Fruit fly (Drosophila melanogaster) whole organism, embryonic: ENCODE results near the gene CG16984.

Source experiments
- Asciz ChIP-seq: fragments of 200-800 bp; sonication (Bioruptor generic); optimal IDR thresholded peaks from 2 replicates; lab custom pipeline; 2017; ENCODE audit warnings: missing biosample characterization, mild to moderate bottlenecking, missing genetic modification characterization, missing genetic modification reagents
- BEAF-32 ChIP-seq: fragments of 200-800 bp; sonication (Bioruptor generic); optimal IDR thresholded peaks from 3 replicates; lab custom pipeline; 2017; ENCODE audit warnings: missing biosample characterization, missing genetic modification characterization, mild to moderate bottlenecking, moderate library complexity, missing genetic modification reagents
- CG10654 ChIP-seq: fragments of 200-800 bp; sonication (Bioruptor generic); optimal IDR thresholded peaks from 2 replicates; lab custom pipeline; 2016; ENCODE audit warnings: missing biosample characterization, missing genetic modification characterization
- CG11093 ChIP-seq: fragments of 200-800 bp; sonication (Bioruptor generic); IDR thresholded peaks from 3 replicates; pipeline ENCODE4 v1.3.6; 2022; ENCODE audit warnings: missing biosample characterization, missing genetic modification characterization
- CG12236 ChIP-seq: fragments of 200-800 bp; sonication (Bioruptor generic); optimal IDR thresholded peaks from 2 replicates; lab custom pipeline; 2016; ENCODE audit warnings: missing biosample characterization, missing genetic modification characterization
- CG13296 ChIP-seq: fragments of 200-800 bp; sonication (Bioruptor generic); optimal IDR thresholded peaks from 3 replicates; lab custom pipeline; 2018; ENCODE audit warnings: missing biosample characterization, mild to moderate bottlenecking, missing genetic modification characterization
- CG13624 ChIP-seq: fragments of 200-800 bp; sonication (Bioruptor generic); optimal IDR thresholded peaks from 2 replicates; lab custom pipeline; 2016; ENCODE audit warnings: missing biosample characterization, missing genetic modification characterization
- CG15269 ChIP-seq: fragments of 200-800 bp; sonication (Bioruptor generic); optimal IDR thresholded peaks from 2 replicates; lab custom pipeline; 2018; ENCODE audit warnings: missing biosample characterization, mild to moderate bottlenecking, missing genetic modification characterization, moderate library complexity
- CG16863 ChIP-seq: fragments of 200-800 bp; sonication (Bioruptor generic); optimal IDR thresholded peaks from 3 replicates; lab custom pipeline; 2016; ENCODE audit warnings: missing biosample characterization, missing genetic modification characterization
- CG17359 ChIP-seq: fragments of 200-800 bp; sonication (Bioruptor generic); optimal IDR thresholded peaks from 3 replicates; lab custom pipeline; 2018; ENCODE audit warnings: missing biosample characterization, mild to moderate bottlenecking, missing genetic modification characterization, moderate library complexity
- CG30403 ChIP-seq: fragments of 200-800 bp; sonication (Bioruptor generic); optimal IDR thresholded peaks from 3 replicates; lab custom pipeline; 2016; ENCODE audit warnings: missing biosample characterization, missing genetic modification characterization
- CG31224 ChIP-seq: fragments of 200-800 bp; sonication (Bioruptor generic); IDR thresholded peaks from 2 replicates; pipeline ENCODE4 v1.3.6; 2022; ENCODE audit warnings: missing biosample characterization, missing genetic modification characterization
- CG31365 ChIP-seq: fragments of 200-800 bp; sonication (Bioruptor generic); optimal IDR thresholded peaks from 2 replicates; lab custom pipeline; 2018; ENCODE audit warnings: missing biosample characterization, mild to moderate bottlenecking, missing genetic modification characterization
- CG31441 ChIP-seq: fragments of 200-800 bp; sonication (Bioruptor generic); IDR thresholded peaks from 2 replicates; pipeline ENCODE4 v1.3.6; 2022; ENCODE audit warnings: missing biosample characterization, missing genetic modification characterization
- CG33213 ChIP-seq: fragments of 200-800 bp; sonication (Bioruptor generic); optimal IDR thresholded peaks from 3 replicates; lab custom pipeline; 2016; ENCODE audit warnings: missing biosample characterization, missing genetic modification characterization
- CG4820 ChIP-seq: fragments of 200-800 bp; sonication (Bioruptor generic); optimal IDR thresholded peaks from 3 replicates; lab custom pipeline; 2016; ENCODE audit warnings: missing biosample characterization, missing genetic modification characterization
- CG5245 ChIP-seq: fragments of 200-800 bp; sonication (Bioruptor generic); optimal IDR thresholded peaks from 3 replicates; lab custom pipeline; 2016; ENCODE audit warnings: missing biosample characterization, missing genetic modification characterization
- CG7963 ChIP-seq: fragments of 200-800 bp; sonication (Bioruptor generic); IDR thresholded peaks from 3 replicates; pipeline ENCODE4 v1.3.6; 2022; ENCODE audit warnings: missing biosample characterization, missing genetic modification characterization; ENCODE audit not compliant: partially characterized antibody
- CG8290 ChIP-seq, 3 experiments: fragments of 200-800 bp; sonication (Bioruptor generic); optimal IDR thresholded peaks; 2 replicates each; lab custom pipeline; 2016 to 2019; ENCODE audit warnings: missing biosample characterization in 3 of 3, missing genetic modification characterization in 3 of 3, mild to moderate bottlenecking in 2 of 3, moderate library complexity in 1 of 3
- CG9876 ChIP-seq: fragments of 200-800 bp; sonication (Bioruptor generic); optimal IDR thresholded peaks from 2 replicates; lab custom pipeline; 2016; ENCODE audit warnings: missing biosample characterization, missing genetic modification characterization
- CHES-1-like ChIP-seq: fragments of 200-800 bp; sonication (Bioruptor generic); optimal IDR thresholded peaks from 2 replicates; lab custom pipeline; 2016; ENCODE audit warnings: missing biosample characterization, missing genetic modification characterization
- Camta ChIP-seq: fragments of 200-800 bp; sonication (Bioruptor generic); optimal IDR thresholded peaks from 2 replicates; lab custom pipeline; 2016; ENCODE audit warnings: missing biosample characterization, missing genetic modification characterization
- Drgx ChIP-seq: fragments of 200-800 bp; sonication (Bioruptor generic); IDR thresholded peaks from 2 replicates; pipeline ENCODE4 v1.3.6; 2022; ENCODE audit warnings: missing biosample characterization, missing genetic modification characterization
- Elba2 ChIP-seq: fragments of 200-800 bp; sonication (Bioruptor generic); optimal IDR thresholded peaks from 3 replicates; lab custom pipeline; 2016; ENCODE audit warnings: missing biosample characterization, missing genetic modification characterization
- GATAe ChIP-seq: fragments of 200-800 bp; sonication (Bioruptor generic); conservative IDR thresholded peaks from 2 replicates; pipeline ENCODE4 v1.3.6; 2022; ENCODE audit warnings: missing biosample characterization, missing genetic modification characterization
- Nf-YA ChIP-seq: fragments of 200-800 bp; sonication (Bioruptor generic); IDR thresholded peaks from 2 replicates; pipeline ENCODE4 v1.3.6; 2022; ENCODE audit warnings: missing biosample characterization, missing genetic modification characterization
- Spps ChIP-seq: fragments of 200-800 bp; sonication (Bioruptor generic); optimal IDR thresholded peaks from 2 replicates; lab custom pipeline; 2018; ENCODE audit warnings: missing biosample characterization, mild to moderate bottlenecking, missing genetic modification characterization
- TFAM ChIP-seq: fragments of 200-800 bp; sonication (Bioruptor generic); optimal IDR thresholded peaks from 2 replicates; lab custom pipeline; 2017; ENCODE audit warnings: missing biosample characterization, missing genetic modification characterization, inconsistent platforms
- Tbp ChIP-seq: fragments of >200 bp; optimal IDR thresholded peaks from 2 replicates; lab custom pipeline; 2018; ENCODE audit warnings: missing biosample characterization, missing genetic modification characterization
- Usf ChIP-seq: fragments of 200-800 bp; sonication (Bioruptor generic); optimal IDR thresholded peaks from 2 replicates; lab custom pipeline; 2017; ENCODE audit warnings: missing genotype, missing biosample characterization, missing genetic modification characterization
- chinmo ChIP-seq: fragments of 200-800 bp; sonication (Bioruptor generic); IDR thresholded peaks from 4 replicates; pipeline ENCODE4 v1.3.6; 2022; ENCODE audit warnings: missing biosample characterization, missing genetic modification characterization; ENCODE audit not compliant: partially characterized antibody
- ci ChIP-seq: fragments of 200-800 bp; sonication (Bioruptor generic); IDR thresholded peaks from 3 replicates; pipeline ENCODE4 v1.3.6; 2022; ENCODE audit warnings: missing biosample characterization, missing genetic modification characterization
- cwo ChIP-seq: fragments of 200-800 bp; sonication (Bioruptor generic); optimal IDR thresholded peaks from 3 replicates; lab custom pipeline; 2017; ENCODE audit warnings: missing biosample characterization, missing genetic modification characterization, mild to moderate bottlenecking, moderate library complexity, missing genetic modification reagents
- en ChIP-seq: fragments of 200-800 bp; sonication (Bioruptor generic); optimal IDR thresholded peaks from 2 replicates; lab custom pipeline; 2016; ENCODE audit warnings: missing biosample characterization, missing genetic modification characterization
- fd64A ChIP-seq: fragments of 200-800 bp; sonication (Bioruptor generic); optimal IDR thresholded peaks from 3 replicates; lab custom pipeline; 2018; ENCODE audit warnings: missing biosample characterization, mild to moderate bottlenecking, missing genetic modification characterization
- gce ChIP-seq: fragments of 200-800 bp; sonication (Bioruptor generic); IDR thresholded peaks from 3 replicates; pipeline ENCODE4 v1.3.6; 2022; ENCODE audit warnings: missing biosample characterization, missing genetic modification characterization
- ham ChIP-seq: fragments of 200-800 bp; sonication (Bioruptor generic); IDR thresholded peaks from 2 replicates; pipeline ENCODE4 v1.3.6; 2022; ENCODE audit warnings: missing biosample characterization, missing genetic modification characterization
- ind ChIP-seq: fragments of 200-800 bp; sonication (Bioruptor generic); optimal IDR thresholded peaks from 3 replicates; lab custom pipeline; 2016; ENCODE audit warnings: missing biosample characterization, missing genetic modification characterization
- jigr1 ChIP-seq: fragments of 200-800 bp; sonication (Bioruptor generic); IDR thresholded peaks from 3 replicates; pipeline ENCODE4 v1.3.6; 2022; ENCODE audit warnings: missing biosample characterization, missing genetic modification characterization
- kni ChIP-seq: fragments of 200-800 bp; sonication (Bioruptor generic); optimal IDR thresholded peaks from 3 replicates; lab custom pipeline; 2017; ENCODE audit warnings: mild to moderate bottlenecking, missing biosample characterization, missing genetic modification reagents, missing genetic modification characterization
- otp ChIP-seq: fragments of 200-800 bp; sonication (Bioruptor generic); IDR thresholded peaks from 3 replicates; pipeline ENCODE4, ENCODE4 v1.3.6; 2022; ENCODE audit warnings: missing biosample characterization, missing genetic modification characterization
- pb ChIP-seq: fragments of 200-800 bp; sonication (Bioruptor generic); optimal IDR thresholded peaks from 3 replicates; lab custom pipeline; 2016; ENCODE audit warnings: missing biosample characterization, missing genetic modification characterization
- pho ChIP-seq: fragments of 200-800 bp; sonication (Bioruptor generic); optimal IDR thresholded peaks from 2 replicates; lab custom pipeline; 2016; ENCODE audit warnings: missing biosample characterization, missing genetic modification characterization
- psq ChIP-seq: fragments of 200-800 bp; sonication (Bioruptor generic); optimal IDR thresholded peaks from 2 replicates; lab custom pipeline; 2017; ENCODE audit warnings: missing biosample characterization, missing genetic modification characterization
- rib ChIP-seq: fragments of 200-800 bp; sonication (Bioruptor generic); IDR thresholded peaks from 2 replicates; pipeline ENCODE4 v1.3.6; 2022; ENCODE audit warnings: missing biosample characterization, missing genetic modification characterization
- slp2 ChIP-seq: fragments of 200-800 bp; sonication (Bioruptor generic); optimal IDR thresholded peaks from 2 replicates; lab custom pipeline; 2016; ENCODE audit warnings: missing biosample characterization, missing genetic modification characterization
- sob ChIP-seq: fragments of 200-800 bp; sonication (Bioruptor generic); IDR thresholded peaks from 2 replicates; pipeline ENCODE4 v1.3.6; 2022; ENCODE audit warnings: missing biosample characterization, missing genetic modification characterization
- ssp ChIP-seq: fragments of 200-800 bp; sonication (Bioruptor generic); IDR thresholded peaks from 2 replicates; pipeline ENCODE4 v1.3.6; 2022; ENCODE audit warnings: missing biosample characterization, missing genetic modification characterization
- vvl ChIP-seq: fragments of 200-800 bp; sonication (Bioruptor generic); IDR thresholded peaks from 2 replicates; pipeline ENCODE4 v1.3.6; 2022; ENCODE audit warnings: missing biosample characterization, missing genetic modification characterization

CG16984 gene

dm6 chr3L:2586804-2587561 is 8.6 kb upstream of the CG16984 start, which contains the start of gene RpL8 (continued):
- peak; percentile 68 for TF ChIP-seq Camta
- TF ChIP-seq Asciz (GFP tag; lab: Kevin White, UChicago), result peak; percentile 82
- peak; percentile 84 for TF ChIP-seq Elba2 (GFP tag; lab: Kevin White, UChicago)
- TF ChIP-seq ssp, result peak; percentile 94
- peak; percentile 59 for TF ChIP-seq kni (GFP tag; lab: Kevin White, UChicago)
- TF ChIP-seq CG33213 (GFP tag; lab: Kevin White, UChicago), result peak; percentile 90
- TF ChIP-seq otp, result peak; percentile 95
- TF ChIP-seq pb (GFP tag; lab: Kevin White, UChicago), result peak; percentile 71
- peak; percentile 83 for TF ChIP-seq CG13624 (GFP tag; lab: Kevin White, UChicago)
- peak; percentile 64 for TF ChIP-seq CG5245
- TF ChIP-seq CG7963 (GFP tag; lab: Robert Waterston, UW), result peak; percentile 37; the same call in 1 of the 3 replicates
- peak; percentile 42 for TF ChIP-seq CG12236 (GFP tag; lab: Kevin White, UChicago)
- 0 out of 4 replicates have a peak, but pooled peaks have one; percentile 54 for TF ChIP-seq chinmo (GFP tag; lab: Robert Waterston, UW)
- peak; percentile 64; the same call in 1 of the 2 replicates for TF ChIP-seq ham (GFP tag; lab: Robert Waterston, UW)
- TF ChIP-seq CG10654 (GFP tag; lab: Kevin White, UChicago), result peak; percentile 65
- TF ChIP-seq Tbp (GFP tag; lab: Kevin White, UChicago), result no peak
- TF ChIP-seq Spps (tag; lab: Kevin White, UChicago), result peak; percentile 34
- TF ChIP-seq pho (GFP tag; lab: Kevin White, UChicago), result peak; percentile 77
- peak; percentile 68 for TF ChIP-seq CG30403 (GFP tag; lab: Kevin White, UChicago)
- TF ChIP-seq en (GFP tag; lab: Kevin White, UChicago), result peak; percentile 54
- TF ChIP-seq ind (GFP tag; lab: Kevin White, UChicago), result peak; percentile 68
- peak; percentile 42; the same call in 1 of the 2 replicates for TF ChIP-seq rib (GFP tag; lab: Robert Waterston, UW)
- peak; percentile 68 for TF ChIP-seq CG31441 (GFP tag; lab: Robert Waterston, UW)
- 0 out of 2 replicates have a peak, but pooled peaks have one; percentile 10 for TF ChIP-seq GATAe (GFP tag; lab: Robert Waterston, UW)
- TF ChIP-seq CG4820, result peak; percentile 50
- peak; percentile 89; the same call in 2 of the 3 replicates for TF ChIP-seq gce
- TF ChIP-seq CG13296 (GFP tag; lab: Kevin White, UChicago), result peak; percentile 90
- no peak; the same call in none of the 2 replicates for TF ChIP-seq Drgx (GFP tag; lab: Robert Waterston, UW)
- TF ChIP-seq CG8290 (GFP tag; optimal IDR thresholded peaks at IDR 0.05; lab: Kevin White, UChicago), result peak; percentile 49
- peak; percentile 67 to 90 for TF ChIP-seq CG8290 (tag; optimal IDR thresholded peaks at IDR 0.05; lab: Kevin White, UChicago)
- peak; percentile 54; the same call in 1 of the 3 replicates for TF ChIP-seq CG11093 (GFP tag; lab: Robert Waterston, UW)
- TF ChIP-seq fd64A (GFP tag; lab: Kevin White, UChicago), result peak; percentile 91
- TF ChIP-seq jigr1 (GFP tag; lab: Robert Waterston, UW), result 0 out of 3 replicates have a peak, but pooled peaks have one; percentile 33
- peak; percentile 78 for TF ChIP-seq BEAF-32 (GFP tag; lab: Kevin White, UChicago)
- TF ChIP-seq TFAM, result peak; percentile 30
- peak; percentile 89 for TF ChIP-seq vvl
- peak; percentile 97 for TF ChIP-seq ci (GFP tag; lab: Robert Waterston, UW)
- peak; percentile 53 for TF ChIP-seq Usf (GFP tag; lab: Kevin White, UChicago)
- TF ChIP-seq CG9876 (GFP tag; lab: Kevin White, UChicago), result peak; percentile 80
- peak; percentile 78 for TF ChIP-seq CG15269 (tag; lab: Kevin White, UChicago)
- peak; percentile 82 for TF ChIP-seq CG31365
- TF ChIP-seq CG17359, result peak; percentile 77
- TF ChIP-seq sob (GFP tag; lab: Robert Waterston, UW), result peak; percentile 85
- peak; percentile 66 for TF ChIP-seq psq (GFP tag; lab: Kevin White, UChicago)
- TF ChIP-seq CHES-1-like (GFP tag; lab: Kevin White, UChicago), result peak; percentile 80
- TF ChIP-seq Nf-YA, result peak; percentile 70
- peak; percentile 67 for TF ChIP-seq CG16863 (GFP tag; lab: Kevin White, UChicago)
- TF ChIP-seq CG31224 (GFP tag; lab: Robert Waterston, UW), result peak; percentile 67
- TF ChIP-seq cwo (GFP tag; lab: Kevin White, UChicago), result peak; percentile 51
- TF ChIP-seq slp2, result peak; percentile 79
